Worm (Caenorhabditis elegans) whole organism, L4 larva: ENCODE measurements around the gene dpy-17.

Source experiments
- F10B5.3 ChIP-seq: sonication (generic microtip); optimal IDR thresholded peaks from 2 replicates; lab custom pipeline; 2016; ENCODE audit warnings: mild to moderate bottlenecking, missing genetic modification characterization, missing compliant biosample characterization
- F37D6.2 ChIP-seq: sonication (generic microtip); optimal IDR thresholded peaks from 2 replicates; lab custom pipeline; 2016; ENCODE audit warnings: mild to moderate bottlenecking, missing genetic modification characterization, missing compliant biosample characterization
- F44E2.7 ChIP-seq: fragments of 200-800 bp; sonication (Bioruptor generic); IDR thresholded peaks from 2 replicates; pipeline ENCODE4 v2.1.2; 2022; ENCODE audit warnings: missing genetic modification characterization, missing compliant biosample characterization
- Y105C5A.15 ChIP-seq: fragments of 200-800 bp; sonication (Bioruptor generic); IDR thresholded peaks from 2 replicates; pipeline ENCODE4 v1.3.6; 2022; ENCODE audit warnings: missing genetic modification characterization, missing compliant biosample characterization
- Y5F2A.4 ChIP-seq: fragments of 200-800 bp; sonication (Bioruptor generic); optimal IDR thresholded peaks from 2 replicates; lab custom pipeline; 2018; ENCODE audit warnings: mild to moderate bottlenecking, missing genetic modification characterization, missing compliant biosample characterization
- Y75B8A.6 ChIP-seq: fragments of 200-800 bp; sonication (Bioruptor generic); IDR thresholded peaks from 2 replicates; pipeline ENCODE4 v1.3.6; 2022; ENCODE audit warnings: missing genetic modification reagents, missing genetic modification characterization, missing compliant biosample characterization
- ZK546.5 ChIP-seq, 2 experiments: sonication (generic microtip); optimal IDR thresholded peaks; 2 replicates each; lab custom pipeline; 2017; ENCODE audit warnings: missing biosample characterization in 2 of 2, missing genetic modification characterization in 2 of 2
- aly-2 ChIP-seq: sonication (generic microtip); optimal IDR thresholded peaks from 2 replicates; lab custom pipeline; 2018; ENCODE audit warnings: missing biosample characterization, missing genetic modification characterization
- ama-1 ChIP-seq: fragments of 150-350 bp; optimal IDR thresholded peaks from 2 replicates; lab custom pipeline; 2014; ENCODE audit warnings: inconsistent platforms, mixed read lengths
- arid-1 ChIP-seq: fragments of 200-800 bp; sonication (Bioruptor generic); conservative IDR thresholded peaks from 2 replicates; pipeline ENCODE4 v1.3.6; 2022; ENCODE audit warnings: missing genetic modification reagents, missing genetic modification characterization, missing compliant biosample characterization
- ceh-28 ChIP-seq: fragments of 150-350 bp; optimal IDR thresholded peaks from 2 replicates; lab custom pipeline; 2014; ENCODE audit warnings: missing biosample characterization, missing genetic modification reagents, missing genetic modification characterization
- ceh-32 ChIP-seq: sonication (generic microtip); optimal IDR thresholded peaks from 2 replicates; lab custom pipeline; 2016; ENCODE audit warnings: mild to moderate bottlenecking, missing genetic modification characterization, missing compliant biosample characterization; ENCODE audit not compliant: poor library complexity
- ceh-82 ChIP-seq: sonication (generic microtip); optimal IDR thresholded peaks from 2 replicates; lab custom pipeline; 2017; ENCODE audit warnings: missing biosample characterization, missing genetic modification characterization
- ces-1 ChIP-seq: fragments of 150-350 bp; sonication (generic microtip); optimal IDR thresholded peaks from 4 replicates; lab custom pipeline; 2014; ENCODE audit warnings: missing biosample characterization, missing genetic modification reagents, missing genetic modification characterization
- ctbp-1 ChIP-seq: fragments of 200-800 bp; sonication (Bioruptor generic); IDR thresholded peaks from 2 replicates; pipeline ENCODE4 v1.3.6; 2022; ENCODE audit warnings: missing genetic modification reagents, missing genetic modification characterization, missing compliant biosample characterization
- daf-8 ChIP-seq: fragments of 200-800 bp; sonication (Bioruptor generic); IDR thresholded peaks from 2 replicates; pipeline ENCODE4 v1.3.6; 2022; ENCODE audit warnings: missing genetic modification characterization, missing compliant biosample characterization
- dmd-6 ChIP-seq: fragments of 200-800 bp; sonication (Bioruptor generic); IDR thresholded peaks from 2 replicates; pipeline ENCODE4 v1.3.6; 2022; ENCODE audit warnings: missing genetic modification reagents, missing genetic modification characterization, missing compliant biosample characterization
- dmd-8 ChIP-seq: fragments of 200-800 bp; sonication (Bioruptor generic); IDR thresholded peaks from 2 replicates; pipeline ENCODE4 v1.3.6; 2022; ENCODE audit warnings: missing genetic modification characterization, missing compliant biosample characterization
- hif-1 ChIP-seq, 2 experiments: sonication (generic microtip); optimal IDR thresholded peaks; 2 replicates each; lab custom pipeline; 2016 to 2017; ENCODE audit warnings: missing compliant biosample characterization in 2 of 2, missing genetic modification characterization in 2 of 2, missing genetic modification reagents in 2 of 2, missing genotype in 2 of 2, mild to moderate bottlenecking in 1 of 2
- hlh-30 ChIP-seq: sonication (generic microtip); optimal IDR thresholded peaks from 2 replicates; lab custom pipeline; 2017; ENCODE audit warnings: antibody characterized with exemption, mild to moderate bottlenecking, missing genetic modification characterization, missing compliant biosample characterization; ENCODE audit not compliant: insufficient read depth
- lin-13 ChIP-seq: fragments of 150-350 bp; optimal IDR thresholded peaks from 2 replicates; lab custom pipeline; 2014; ENCODE audit warnings: missing biosample characterization, missing genetic modification reagents, missing genetic modification characterization
- lin-15B ChIP-seq: fragments of 150-350 bp; sonication (generic microtip); optimal IDR thresholded peaks from 3 replicates; lab custom pipeline; 2014; ENCODE audit warnings: missing biosample characterization, missing genetic modification characterization
- lin-38 ChIP-seq: fragments of 200-800 bp; sonication (Bioruptor generic); IDR thresholded peaks from 2 replicates; pipeline ENCODE4 v1.3.6; 2022; ENCODE audit warnings: missing genetic modification reagents, missing genetic modification characterization, missing compliant biosample characterization
- madf-5 ChIP-seq, 2 experiments: fragments of 200-800 bp; sonication (Bioruptor generic); IDR thresholded peaks; 2 replicates each; pipeline ENCODE4 v1.3.6; 2022; ENCODE audit warnings: missing compliant biosample characterization in 2 of 2, missing genetic modification characterization in 2 of 2
- madf-9 ChIP-seq: fragments of 200-800 bp; sonication (Bioruptor generic); conservative IDR thresholded peaks from 2 replicates; pipeline ENCODE4 v1.3.6; 2022; ENCODE audit warnings: missing genetic modification reagents, missing genetic modification characterization, missing compliant biosample characterization
- mxl-2 ChIP-seq: fragments of 200-800 bp; sonication (Bioruptor generic); conservative IDR thresholded peaks from 2 replicates; pipeline ENCODE4 v1.3.6; 2022; ENCODE audit warnings: missing genetic modification reagents, missing genetic modification characterization, missing compliant biosample characterization
- nhr-102 ChIP-seq: sonication (generic microtip); optimal IDR thresholded peaks from 2 replicates; lab custom pipeline; 2016; ENCODE audit warnings: mild to moderate bottlenecking, missing genetic modification characterization, moderate library complexity, missing compliant biosample characterization
- nhr-28 ChIP-seq: fragments of 150-350 bp; optimal IDR thresholded peaks from 2 replicates; lab custom pipeline; 2014; ENCODE audit warnings: missing biosample characterization, missing genetic modification characterization
- nhr-41 ChIP-seq: fragments of 200-800 bp; sonication (Bioruptor generic); IDR thresholded peaks from 2 replicates; pipeline ENCODE4 v1.3.6; 2022; ENCODE audit warnings: missing genetic modification reagents, missing genetic modification characterization, missing compliant biosample characterization
- nhr-6 ChIP-seq: fragments of 150-350 bp; optimal IDR thresholded peaks from 2 replicates; lab custom pipeline; 2014; ENCODE audit warnings: missing biosample characterization, missing genetic modification characterization
- nhr-76 ChIP-seq: fragments of 150-350 bp; optimal IDR thresholded peaks from 2 replicates; lab custom pipeline; 2014; ENCODE audit warnings: missing biosample characterization, missing genetic modification characterization
- php-3 ChIP-seq: fragments of 200-800 bp; sonication (Bioruptor generic); IDR thresholded peaks from 2 replicates; pipeline ENCODE4 v1.3.6; 2022; ENCODE audit warnings: missing genetic modification reagents, missing genetic modification characterization, missing compliant biosample characterization
- pqm-1 ChIP-seq: sonication (generic microtip); optimal IDR thresholded peaks from 2 replicates; lab custom pipeline; 2017; ENCODE audit warnings: missing biosample characterization, missing genetic modification characterization
- saeg-2 ChIP-seq: fragments of 200-800 bp; sonication (Bioruptor generic); IDR thresholded peaks from 2 replicates; pipeline ENCODE4 v1.3.6; 2022; ENCODE audit warnings: missing genetic modification reagents, missing genetic modification characterization, missing compliant biosample characterization
- set-16 ChIP-seq: fragments of 200-800 bp; sonication (Bioruptor generic); IDR thresholded peaks from 2 replicates; pipeline ENCODE4 v1.3.6; 2022; ENCODE audit warnings: missing genetic modification reagents, missing genetic modification characterization, missing compliant biosample characterization
- skn-1 ChIP-seq: fragments of 150-350 bp; optimal IDR thresholded peaks from 2 replicates; lab custom pipeline; 2014; ENCODE audit warnings: missing biosample characterization, missing genetic modification characterization
- spr-1 ChIP-seq: sonication (generic microtip); optimal IDR thresholded peaks from 2 replicates; lab custom pipeline; 2016; ENCODE audit warnings: mild to moderate bottlenecking, missing genetic modification characterization, missing compliant biosample characterization
- spr-3 ChIP-seq: fragments of 200-800 bp; sonication (Bioruptor generic); optimal IDR thresholded peaks from 2 replicates; lab custom pipeline; 2018; ENCODE audit warnings: mild to moderate bottlenecking, missing genetic modification characterization, missing compliant biosample characterization
- tra-1 ChIP-seq: fragments of 200-800 bp; sonication (Bioruptor generic); IDR thresholded peaks from 2 replicates; pipeline ENCODE4 v1.3.6; 2022; ENCODE audit warnings: missing genetic modification reagents, missing genetic modification characterization, missing compliant biosample characterization
- unc-39 ChIP-seq: sonication (generic microtip); optimal IDR thresholded peaks from 2 replicates; lab custom pipeline; 2017; ENCODE audit warnings: missing biosample characterization, missing genetic modification characterization
- unc-62 ChIP-seq, 3 experiments: fragments of 150-350 bp in 1 of 3; sonication (generic microtip); optimal IDR thresholded peaks in 2 of 3; peaks in 1 of 3; 1 replicate in 1 of 3; 2 replicates in 2 of 3; lab custom pipeline; 2014 to 2017; ENCODE audit warnings: missing biosample characterization in 3 of 3, missing genetic modification characterization in 3 of 3, missing genetic modification reagents in 3 of 3, missing genotype in 1 of 3
- zag-1 ChIP-seq: fragments of 150-350 bp; optimal IDR thresholded peaks from 2 replicates; lab custom pipeline; 2014; ENCODE audit warnings: missing biosample characterization, missing genetic modification characterization
- zfp-2 ChIP-seq: sonication (generic microtip); optimal IDR thresholded peaks from 2 replicates; lab custom pipeline; 2016; ENCODE audit warnings: mild to moderate bottlenecking, missing genetic modification characterization, missing compliant biosample characterization
- zip-2 ChIP-seq: fragments of 150-350 bp; optimal IDR thresholded peaks from 2 replicates; lab custom pipeline; 2014; ENCODE audit warnings: missing biosample characterization, missing genetic modification characterization
- ztf-7 ChIP-seq: fragments of 150-350 bp; optimal IDR thresholded peaks from 2 replicates; lab custom pipeline; 2014; ENCODE audit warnings: missing biosample characterization, missing genetic modification characterization

The dpy-17 gene

DNA sequence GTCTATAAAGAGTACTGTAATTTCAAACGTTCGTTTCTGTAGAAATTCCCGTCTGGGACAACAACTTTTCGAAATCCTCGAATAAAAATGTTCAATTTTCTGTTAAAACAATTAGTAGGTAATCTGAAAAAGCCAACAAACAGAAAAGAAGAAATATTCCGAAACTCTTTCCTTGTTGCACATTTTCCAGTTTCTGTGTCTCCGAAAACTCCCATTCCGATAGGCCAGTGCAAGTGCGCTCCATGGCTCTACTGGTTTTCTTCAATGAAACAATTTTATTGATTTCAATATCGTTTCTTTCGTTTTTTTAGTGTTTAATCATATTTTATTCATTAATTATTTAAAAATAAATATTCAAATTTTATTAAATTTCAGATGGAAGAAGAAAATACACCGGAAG lies 4.5 kb upstream of the dpy-17 start, which contains the start of gene F54D8.6 (continued):
- TF ChIP-seq unc-62 (GFP tag; optimal IDR thresholded peaks at IDR 0.05 in 1 of 2; lab: Kevin White, UChicago) (peak in 1 of 2 experiments; percentile 60), unc-62 (tag; optimal IDR thresholded peaks at IDR 0.05; lab: Kevin White, UChicago) (no peak), tra-1 (GFP tag; lab: Robert Waterston, UW) (no peak), Y5F2A.4 (no peak), daf-8 (GFP tag; lab: Robert Waterston, UW) (no peak), ztf-7 (tag; lab: Kevin White, UChicago) (no peak), nhr-6 (tag; lab: Kevin White, UChicago) (no peak), F10B5.3 (tag; lab: Kevin White, UChicago) (no peak), ceh-82 (tag; lab: Kevin White, UChicago) (no peak), Y105C5A.15 (GFP tag; lab: Robert Waterston, UW) (no peak), ces-1 (GFP tag; lab: Kevin White, UChicago) (no peak), ceh-32 (tag; lab: Kevin White, UChicago) (no peak), dmd-6 (no peak), F37D6.2 (tag; lab: Kevin White, UChicago) (no peak)

DNA sequence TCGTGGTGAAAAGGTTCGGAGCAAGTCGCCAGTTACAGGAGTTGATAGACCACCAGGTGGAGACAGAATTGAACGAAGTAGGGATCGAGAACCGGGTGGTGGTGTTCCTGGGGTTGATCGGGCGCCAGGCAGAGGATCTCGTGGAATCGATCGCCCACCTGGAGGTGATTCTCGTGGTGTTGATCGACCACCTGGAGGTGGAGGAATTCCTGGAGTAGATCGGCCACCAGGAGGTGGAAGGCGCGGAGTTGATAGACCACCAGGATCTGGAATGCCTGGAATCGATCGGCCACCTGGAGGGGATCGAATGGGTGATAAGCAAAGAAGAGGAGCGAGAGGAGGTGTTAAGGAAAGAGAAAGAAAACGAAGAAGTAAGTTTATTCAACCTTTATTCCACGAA lies 1.6 kb upstream of the dpy-17 start:
- TF ChIP-seq Y75B8A.6 (GFP tag; lab: Robert Waterston, UW) (no peak), dmd-8 (0 out of 2 replicates have a peak, but pooled peaks have one; percentile 45), set-16 (GFP tag; lab: Robert Waterston, UW) (peak; percentile 87)

DNA sequence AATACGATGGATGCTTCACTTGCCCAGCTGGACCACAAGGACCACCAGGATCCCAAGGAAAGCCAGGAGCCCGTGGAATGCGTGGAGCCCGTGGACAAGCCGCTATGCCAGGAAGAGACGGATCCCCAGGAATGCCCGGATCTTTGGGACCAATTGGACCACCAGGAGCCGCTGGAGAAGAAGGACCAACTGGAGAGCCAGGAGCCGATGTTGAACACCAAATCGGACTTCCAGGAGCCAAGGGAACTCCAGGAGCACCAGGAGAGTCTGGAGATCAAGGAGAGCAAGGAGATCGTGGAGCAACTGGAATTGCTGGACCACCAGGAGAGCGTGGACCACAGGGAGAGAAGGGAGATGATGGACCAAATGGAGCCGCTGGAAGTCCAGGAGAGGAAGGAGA lies 829 bp downstream of the dpy-17 start:
- TF ChIP-seq mxl-2 (GFP tag; lab: Robert Waterston, UW) (no peak), lin-15B (tag; lab: Kevin White, UChicago) (no peak), arid-1 (GFP tag; lab: Robert Waterston, UW) (no peak), aly-2 (tag; lab: Kevin White, UChicago) (no peak), set-16 (GFP tag; lab: Robert Waterston, UW) (peak; percentile 89), lin-38 (GFP tag; lab: Robert Waterston, UW) (no peak), nhr-28 (no peak)

DNA sequence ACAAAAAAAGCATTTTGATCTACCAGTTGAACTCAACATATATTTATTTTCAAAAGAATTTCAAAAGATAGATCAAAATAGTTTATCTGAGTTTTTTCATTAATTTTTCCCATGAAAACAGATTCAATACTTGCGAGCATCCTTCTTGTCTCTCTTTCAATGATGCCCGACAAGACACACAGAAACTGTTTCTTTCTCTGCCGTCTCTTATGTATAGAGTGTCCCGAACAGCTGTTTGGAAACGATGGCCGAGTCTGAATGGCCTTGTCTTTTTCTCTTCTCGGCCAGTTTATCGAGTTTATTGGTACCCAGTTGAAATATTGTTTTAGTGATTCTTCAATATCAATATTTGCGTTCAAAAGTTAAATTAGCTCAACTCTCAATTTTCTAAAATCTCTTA lies 1.6 kb downstream of the dpy-17 start:
- TF ChIP-seq hif-1 (tag; optimal IDR thresholded peaks at IDR 0.05; lab: Kevin White, UChicago) (peak in 1 of 2 experiments; percentile 69), unc-62 (GFP tag; optimal IDR thresholded peaks at IDR 0.05 in 1 of 2; lab: Kevin White, UChicago) (peak in 1 of 2 experiments; percentile 28), unc-62 (tag; optimal IDR thresholded peaks at IDR 0.05; lab: Kevin White, UChicago) (no peak), zip-2 (tag; lab: Kevin White, UChicago) (no peak), madf-5 (GFP tag; IDR thresholded peaks at IDR 0.05; lab: Robert Waterston, UW) (no peak), saeg-2 (GFP tag; lab: Robert Waterston, UW) (no peak), spr-1 (tag; lab: Kevin White, UChicago) (no peak), ceh-28 (tag; lab: Kevin White, UChicago) (no peak), zag-1 (tag; lab: Kevin White, UChicago) (no peak), php-3 (GFP tag; lab: Robert Waterston, UW) (no peak), unc-39 (no peak), F44E2.7 (GFP tag; lab: Robert Waterston, UW) (no peak), tra-1 (GFP tag; lab: Robert Waterston, UW) (no peak), ztf-7 (tag; lab: Kevin White, UChicago) (no peak), hlh-30 (tag; lab: Kevin White, UChicago) (peak; percentile 31), arid-1 (GFP tag; lab: Robert Waterston, UW) (no peak), ama-1 (lab: Kevin White, UChicago) (no peak), spr-3 (GFP tag; lab: Kevin White, UChicago) (no peak), nhr-102 (no peak), lin-13 (GFP tag; lab: Kevin White, UChicago) (no peak), madf-9 (GFP tag; lab: Robert Waterston, UW) (no peak), pqm-1 (tag; lab: Kevin White, UChicago) (peak; percentile 13), nhr-76 (tag; lab: Kevin White, UChicago) (no peak), skn-1 (tag; lab: Kevin White, UChicago) (no peak), ctbp-1 (GFP tag; lab: Robert Waterston, UW) (no peak), daf-8 (GFP tag; lab: Robert Waterston, UW) (no peak), nhr-41 (GFP tag; lab: Robert Waterston, UW) (no peak), zfp-2 (tag; lab: Kevin White, UChicago) (no peak), ZK546.5 (tag; optimal IDR thresholded peaks at IDR 0.05; lab: Kevin White, UChicago) (no peak)
